Fruit fly (Drosophila melanogaster) whole organism, wandering third instar larva: Measurements from ENCODE around the gene CG13068.

ENCODE experiments used
- Abd-B ChIP-seq: fragments of >200 bp; optimal IDR thresholded peaks from 2 replicates; lab custom pipeline; 2017; ENCODE audit warnings: missing biosample characterization, missing genetic modification characterization
- CG9705 ChIP-seq: fragments of 200-800 bp; sonication (Bioruptor generic); optimal IDR thresholded peaks from 2 replicates; lab custom pipeline; 2018; ENCODE audit warnings: missing biosample characterization, mild to moderate bottlenecking, missing genetic modification characterization
- Dfd ChIP-seq: fragments of >200 bp; optimal IDR thresholded peaks from 2 replicates; lab custom pipeline; 2017; ENCODE audit warnings: missing biosample characterization, missing genetic modification characterization
- GATAd ChIP-seq: sonication (Bioruptor generic); optimal IDR thresholded peaks from 2 replicates; lab custom pipeline; 2016; ENCODE audit warnings: missing biosample characterization, missing genetic modification characterization
- HLH106 ChIP-seq: fragments of 200-800 bp; optimal IDR thresholded peaks from 3 replicates; lab custom pipeline; 2019; ENCODE audit warnings: missing biosample characterization, mild to moderate bottlenecking, missing genetic modification characterization, moderate library complexity
- Hnf4 ChIP-seq: fragments of 200-800 bp; sonication (Bioruptor generic); optimal IDR thresholded peaks from 2 replicates; lab custom pipeline; 2016; ENCODE audit warnings: missing biosample characterization, mild to moderate bottlenecking, missing genetic modification characterization
- Jra ChIP-seq: sonication (Bioruptor generic); optimal IDR thresholded peaks from 2 replicates; lab custom pipeline; 2016; ENCODE audit warnings: missing biosample characterization, missing genetic modification characterization
- Mio ChIP-seq: sonication (Bioruptor generic); optimal IDR thresholded peaks from 2 replicates; lab custom pipeline; 2016; ENCODE audit warnings: missing biosample characterization, missing genetic modification characterization
- Myc ChIP-seq: fragments of >200 bp; optimal IDR thresholded peaks from 2 replicates; lab custom pipeline; 2017
- OdsH ChIP-seq: fragments of 200-800 bp; sonication (Bioruptor generic); optimal IDR thresholded peaks from 2 replicates; lab custom pipeline; 2016; ENCODE audit warnings: missing biosample characterization, mild to moderate bottlenecking, missing genetic modification characterization
- Rel ChIP-seq, 2 experiments: fragments of 200-800 bp; sonication (Bioruptor generic) in 1 of 2; optimal IDR thresholded peaks; 2 replicates in 1 of 2; 3 replicates in 1 of 2; lab custom pipeline; 2016 to 2019; ENCODE audit warnings: mild to moderate bottlenecking in 2 of 2, missing biosample characterization in 2 of 2, missing genetic modification characterization in 2 of 2, moderate library complexity in 1 of 2
- Sp1 ChIP-seq: fragments of 200-800 bp; sonication (Bioruptor generic); optimal IDR thresholded peaks from 3 replicates; lab custom pipeline; 2019; ENCODE audit warnings: missing biosample characterization, mild to moderate bottlenecking, missing genetic modification characterization, moderate library complexity
- Vsx2 ChIP-seq: fragments of 200-300, 225-300 bp; sonication (Bioruptor generic); optimal IDR thresholded peaks from 2 replicates; lab custom pipeline; 2018; ENCODE audit warnings: missing biosample characterization, missing genetic modification characterization; ENCODE audit not compliant: partially characterized antibody
- br ChIP-seq: fragments of 200-800 bp; sonication (Bioruptor generic); optimal IDR thresholded peaks from 2 replicates; lab custom pipeline; 2016; ENCODE audit warnings: missing biosample characterization, missing genetic modification characterization
- dmrt93B ChIP-seq: fragments of 200-800 bp; sonication (Bioruptor generic); optimal IDR thresholded peaks from 2 replicates; lab custom pipeline; 2018; ENCODE audit warnings: missing biosample characterization, mild to moderate bottlenecking, missing genetic modification characterization
- dsf ChIP-seq: sonication (Bioruptor generic); optimal IDR thresholded peaks from 2 replicates; lab custom pipeline; 2016; ENCODE audit warnings: missing biosample characterization, missing genetic modification characterization, borderline replicate concordance
- ey ChIP-seq: fragments of 200-800 bp; sonication (Bioruptor generic); optimal IDR thresholded peaks from 2 replicates; lab custom pipeline; 2016; ENCODE audit warnings: missing biosample characterization, missing genetic modification characterization
- foxo ChIP-seq, 2 experiments: fragments of 200-800 bp; sonication (Bioruptor generic); optimal IDR thresholded peaks; 2 replicates in 1 of 2; 3 replicates in 1 of 2; lab custom pipeline; 2016 to 2017; ENCODE audit warnings: missing biosample characterization in 2 of 2, missing genetic modification characterization in 2 of 2
- fru ChIP-seq: fragments of 200-800 bp; sonication (Bioruptor generic); optimal IDR thresholded peaks from 3 replicates; lab custom pipeline; 2016; ENCODE audit warnings: missing biosample characterization, mild to moderate bottlenecking, missing genetic modification characterization
- h ChIP-seq: fragments of 200-800 bp; sonication (Bioruptor generic); optimal IDR thresholded peaks from 3 replicates; lab custom pipeline; 2016; ENCODE audit warnings: missing biosample characterization, mild to moderate bottlenecking, missing genetic modification characterization
- lola ChIP-seq: fragments of >200 bp; optimal IDR thresholded peaks from 2 replicates; lab custom pipeline; 2017; ENCODE audit warnings: missing biosample characterization, missing genetic modification characterization
- psq ChIP-seq: fragments of 200-800 bp; sonication (Bioruptor generic); optimal IDR thresholded peaks from 3 replicates; lab custom pipeline; 2017; ENCODE audit warnings: missing biosample characterization, mild to moderate bottlenecking, missing genetic modification characterization, moderate library complexity
- rgr ChIP-seq: fragments of 200-800 bp; sonication (Bioruptor generic); optimal IDR thresholded peaks from 3 replicates; lab custom pipeline; 2016; ENCODE audit warnings: missing biosample characterization, mild to moderate bottlenecking, missing genetic modification characterization
- sv ChIP-seq: fragments of 200-800 bp; sonication (Bioruptor generic); optimal IDR thresholded peaks from 3 replicates; lab custom pipeline; 2016; ENCODE audit warnings: missing biosample characterization, missing genetic modification characterization
- woc ChIP-seq: sonication (Bioruptor generic); optimal IDR thresholded peaks from 2 replicates; lab custom pipeline; 2016; ENCODE audit warnings: missing biosample characterization, mild to moderate bottlenecking, missing genetic modification characterization

The CG13068 gene

DNA sequence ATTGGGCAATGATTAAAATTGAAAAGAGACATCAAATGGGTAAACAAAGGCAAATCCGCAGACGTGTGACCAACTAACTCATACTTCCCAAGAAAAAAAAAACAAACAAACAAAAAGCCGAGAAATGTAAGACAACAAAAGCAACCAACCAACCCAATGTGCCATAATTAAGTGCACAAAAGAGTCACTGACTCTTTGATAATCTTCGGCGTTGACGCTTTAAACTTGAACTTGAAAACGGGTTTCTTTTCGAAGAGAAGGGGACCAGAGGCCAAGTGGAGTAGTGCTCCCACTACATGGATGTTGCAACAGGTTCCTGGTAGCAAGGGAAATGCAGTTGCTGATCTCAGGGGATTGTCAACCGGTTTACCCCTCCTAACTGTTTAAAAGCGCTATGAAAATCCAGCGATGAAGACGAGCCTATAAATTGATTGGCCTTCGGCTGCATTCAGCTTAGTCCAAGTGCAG is 10.8 kb downstream of the CG13068 start, which contains the start of gene CG13064:
TSS of gene CG13064 (plus strand) at position 418 of the 468 bp plus-strand sequence.
- TF ChIP-seq Mio: no peak
- no peak for TF ChIP-seq br (GFP tag; lab: Kevin White, UChicago)
- TF ChIP-seq Vsx2: peak; percentile 70

dm6 chr3L:16281880-16282556 is 12.8 kb downstream of the CG13068 start, which contains the start of gene CG13049:
Gene CG13049 (minus strand): TSS chr3L:16281930.
- TF ChIP-seq Dfd (GFP tag; lab: Kevin White, UChicago) (peak; percentile 80), GATAd (no peak)

dm6 chr3L:16283821-16284220 is 14.6 kb downstream of the CG13068 start, which contains the start of gene CG13048:
Gene CG13048 (minus strand): TSS chr3L:16283921.
- TF ChIP-seq h (GFP tag; lab: Kevin White, UChicago): no peak
- TF ChIP-seq Rel (GFP tag; optimal IDR thresholded peaks at IDR 0.05; lab: Kevin White, UChicago): no peak
- no peak for TF ChIP-seq Rel (tag; optimal IDR thresholded peaks at IDR 0.05; lab: Kevin White, UChicago)
- TF ChIP-seq lola (GFP tag; lab: Kevin White, UChicago): no peak
- TF ChIP-seq Myc: no peak
- no peak for TF ChIP-seq Hnf4 (GFP tag; lab: Kevin White, UChicago)
- no peak for TF ChIP-seq Sp1 (GFP tag; lab: Kevin White, UChicago)
- no peak for TF ChIP-seq dsf (GFP tag; lab: Kevin White, UChicago)
- TF ChIP-seq CG9705: no peak

DNA sequence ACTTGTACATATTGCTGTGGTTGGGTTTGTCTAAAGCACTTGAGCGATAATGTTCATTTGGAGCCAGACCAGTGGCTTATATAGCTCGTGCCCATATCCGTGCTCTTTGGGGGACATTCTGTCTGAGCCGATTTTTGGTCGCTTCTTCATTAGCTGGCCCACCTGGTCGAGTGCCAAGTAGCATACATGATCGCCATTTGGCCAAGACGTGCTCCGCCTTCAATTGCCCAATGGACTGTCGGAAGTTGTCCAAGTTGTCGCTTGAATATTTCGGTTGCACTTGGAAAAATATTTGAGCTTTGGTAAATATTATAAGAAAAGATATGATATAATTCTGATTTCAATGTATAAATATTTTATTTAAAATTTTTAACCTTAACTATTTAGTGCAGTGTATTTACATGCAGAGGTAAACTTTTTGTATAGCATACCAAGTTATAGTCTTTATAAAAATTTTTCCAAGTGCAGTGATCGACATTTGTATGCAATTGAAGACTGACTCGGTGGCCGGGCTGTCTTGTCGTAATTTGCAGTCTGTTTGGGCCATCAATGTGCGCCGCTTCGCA is 16.2 kb downstream of the CG13068 start, which contains the start of gene CG13047:
TSS of gene CG13047 (minus strand) at position 51 of the 566 bp plus-strand sequence.
- TF ChIP-seq lola (GFP tag; lab: Kevin White, UChicago) (no peak), Vsx2 (no peak), OdsH (GFP tag; lab: Kevin White, UChicago) (no peak), GATAd (no peak), Hnf4 (GFP tag; lab: Kevin White, UChicago) (no peak), Jra (GFP tag; lab: Kevin White, UChicago) (no peak), sv (GFP tag; lab: Kevin White, UChicago) (no peak)

DNA sequence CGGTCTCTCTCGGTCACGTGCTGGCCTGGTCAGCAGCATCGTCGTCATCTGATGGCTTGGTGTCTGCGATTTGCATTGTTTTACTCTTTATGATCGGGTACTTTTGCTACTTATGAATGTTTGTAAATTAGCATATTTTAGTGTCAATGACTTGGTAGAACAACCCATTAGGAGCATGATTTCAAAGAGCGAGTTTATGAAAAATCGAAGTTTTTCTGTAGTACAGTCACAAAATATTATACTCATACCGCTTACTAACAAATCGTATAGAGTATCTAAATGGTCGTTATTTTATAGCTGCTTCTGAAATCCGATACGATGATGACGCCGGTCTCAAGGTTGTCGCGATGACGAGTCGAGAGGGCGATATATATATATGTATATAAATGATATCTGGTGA is 17.1 kb downstream of the CG13068 start:
- TF ChIP-seq OdsH (GFP tag; lab: Kevin White, UChicago) (peak; percentile 34), psq (GFP tag; lab: Kevin White, UChicago) (no peak), GATAd (no peak), foxo (GFP tag; optimal IDR thresholded peaks at IDR 0.05; lab: Kevin White, UChicago) (peak in 1 of 2 experiments; percentile 36), Vsx2 (no peak), HLH106 (tag; lab: Kevin White, UChicago) (peak; percentile 42), rgr (GFP tag; lab: Kevin White, UChicago) (peak; percentile 51), ey (GFP tag; lab: Kevin White, UChicago) (peak; percentile 32), Abd-B (no peak), CG9705 (no peak), h (GFP tag; lab: Kevin White, UChicago) (peak; percentile 53), fru (GFP tag; lab: Kevin White, UChicago) (peak; percentile 50), br (GFP tag; lab: Kevin White, UChicago) (peak; percentile 53), woc (GFP tag; lab: Kevin White, UChicago) (peak; percentile 43), Hnf4 (GFP tag; lab: Kevin White, UChicago) (peak; percentile 13)

- no peak for TF ChIP-seq br (GFP tag; lab: Kevin White, UChicago)
- no peak for TF ChIP-seq Abd-B
- TF ChIP-seq fru (GFP tag; lab: Kevin White, UChicago): no peak
- no peak for TF ChIP-seq Myc
Observed at dm6 chr3L:16288322-16288721, 19.1 kb downstream of the CG13068 start, which contains the start of gene CG13046. Gene CG13046 (minus strand): TSS chr3L:16288422.

dm6 chr3L:16289067-16289466 is 19.9 kb downstream of the CG13068 start:
- no peak for TF ChIP-seq Jra (GFP tag; lab: Kevin White, UChicago)
- peak in 1 of 2 experiments; percentile 9 for TF ChIP-seq foxo (GFP tag; optimal IDR thresholded peaks at IDR 0.05; lab: Kevin White, UChicago)
- no peak for TF ChIP-seq h (GFP tag; lab: Kevin White, UChicago)
- TF ChIP-seq Hnf4 (GFP tag; lab: Kevin White, UChicago): no peak
- TF ChIP-seq dmrt93B: no peak
- no peak for TF ChIP-seq fru (GFP tag; lab: Kevin White, UChicago)
